Fruit fly (Drosophila melanogaster) whole organism, wandering third instar larva: ENCODE measurements around the gene Or22a.

ENCODE experiments used
- Abd-B ChIP-seq: fragments of >200 bp; optimal IDR thresholded peaks from 2 replicates; lab custom pipeline; 2017; ENCODE audit warnings: missing biosample characterization, missing genetic modification characterization
- CG32264 ChIP-seq: fragments of 200-800 bp; sonication (Bioruptor generic); optimal IDR thresholded peaks from 2 replicates; lab custom pipeline; 2016; ENCODE audit warnings: missing biosample characterization, missing genetic modification characterization
- CG9705 ChIP-seq: fragments of 200-800 bp; sonication (Bioruptor generic); optimal IDR thresholded peaks from 2 replicates; lab custom pipeline; 2018; ENCODE audit warnings: missing biosample characterization, mild to moderate bottlenecking, missing genetic modification characterization
- CrebA ChIP-seq: fragments of 200-800 bp; sonication (Bioruptor generic); optimal IDR thresholded peaks from 2 replicates; lab custom pipeline; 2016; ENCODE audit warnings: missing biosample characterization, mild to moderate bottlenecking, missing genetic modification characterization, borderline replicate concordance
- Dfd ChIP-seq: fragments of >200 bp; optimal IDR thresholded peaks from 2 replicates; lab custom pipeline; 2017; ENCODE audit warnings: missing biosample characterization, missing genetic modification characterization
- Dif ChIP-seq: fragments of 200-275, 200-300 bp; sonication (Bioruptor generic); optimal IDR thresholded peaks from 2 replicates; lab custom pipeline; 2018; ENCODE audit warnings: missing biosample characterization, missing genetic modification characterization; ENCODE audit not compliant: partially characterized antibody
- GATAd ChIP-seq: sonication (Bioruptor generic); optimal IDR thresholded peaks from 2 replicates; lab custom pipeline; 2016; ENCODE audit warnings: missing biosample characterization, missing genetic modification characterization
- HLH106 ChIP-seq: fragments of 200-800 bp; optimal IDR thresholded peaks from 3 replicates; lab custom pipeline; 2019; ENCODE audit warnings: missing biosample characterization, mild to moderate bottlenecking, missing genetic modification characterization, moderate library complexity
- Hnf4 ChIP-seq: fragments of 200-800 bp; sonication (Bioruptor generic); optimal IDR thresholded peaks from 2 replicates; lab custom pipeline; 2016; ENCODE audit warnings: missing biosample characterization, mild to moderate bottlenecking, missing genetic modification characterization
- Hr78 ChIP-seq: fragments of >200 bp; optimal IDR thresholded peaks from 2 replicates; lab custom pipeline; 2017; ENCODE audit warnings: missing biosample characterization, missing genetic modification characterization
- Hr83 ChIP-seq: fragments of 200-300 bp; sonication (Bioruptor generic); optimal IDR thresholded peaks from 2 replicates; lab custom pipeline; 2016; ENCODE audit warnings: missing biosample characterization, mild to moderate bottlenecking, missing genetic modification characterization, moderate library complexity; ENCODE audit not compliant: poor library complexity, severe bottlenecking
- Jra ChIP-seq: sonication (Bioruptor generic); optimal IDR thresholded peaks from 2 replicates; lab custom pipeline; 2016; ENCODE audit warnings: missing biosample characterization, missing genetic modification characterization
- Mio ChIP-seq: sonication (Bioruptor generic); optimal IDR thresholded peaks from 2 replicates; lab custom pipeline; 2016; ENCODE audit warnings: missing biosample characterization, missing genetic modification characterization
- Myc ChIP-seq: fragments of >200 bp; optimal IDR thresholded peaks from 2 replicates; lab custom pipeline; 2017
- N ChIP-seq: fragments of >200 bp; optimal IDR thresholded peaks from 2 replicates; lab custom pipeline; 2018; ENCODE audit warnings: missing biosample characterization, missing external identifiers, missing genetic modification characterization
- OdsH ChIP-seq: fragments of 200-800 bp; sonication (Bioruptor generic); optimal IDR thresholded peaks from 2 replicates; lab custom pipeline; 2016; ENCODE audit warnings: missing biosample characterization, mild to moderate bottlenecking, missing genetic modification characterization
- Rel ChIP-seq, 2 experiments: fragments of 200-800 bp; sonication (Bioruptor generic) in 1 of 2; optimal IDR thresholded peaks; 2 replicates in 1 of 2; 3 replicates in 1 of 2; lab custom pipeline; 2016 to 2019; ENCODE audit warnings: mild to moderate bottlenecking in 2 of 2, missing biosample characterization in 2 of 2, missing genetic modification characterization in 2 of 2, moderate library complexity in 1 of 2
- Sp1 ChIP-seq: fragments of 200-800 bp; sonication (Bioruptor generic); optimal IDR thresholded peaks from 3 replicates; lab custom pipeline; 2019; ENCODE audit warnings: missing biosample characterization, mild to moderate bottlenecking, missing genetic modification characterization, moderate library complexity
- Vsx2 ChIP-seq: fragments of 200-300, 225-300 bp; sonication (Bioruptor generic); optimal IDR thresholded peaks from 2 replicates; lab custom pipeline; 2018; ENCODE audit warnings: missing biosample characterization, missing genetic modification characterization; ENCODE audit not compliant: partially characterized antibody
- br ChIP-seq: fragments of 200-800 bp; sonication (Bioruptor generic); optimal IDR thresholded peaks from 2 replicates; lab custom pipeline; 2016; ENCODE audit warnings: missing biosample characterization, missing genetic modification characterization
- brk ChIP-seq: fragments of 200-800 bp; sonication (Bioruptor generic); optimal IDR thresholded peaks from 2 replicates; lab custom pipeline; 2016; ENCODE audit warnings: missing biosample characterization, mild to moderate bottlenecking, missing genetic modification characterization
- dl ChIP-seq, 2 experiments: fragments of 175-275, 200-275 bp in 1 of 2; fragments of 200-275 bp in 1 of 2; sonication (Bioruptor generic); optimal IDR thresholded peaks; lab custom pipeline; 2018; ENCODE audit warnings: mild to moderate bottlenecking in 2 of 2, missing biosample characterization in 2 of 2, missing genetic modification characterization in 2 of 2, moderate library complexity in 2 of 2; ENCODE audit not compliant: partially characterized antibody in 2 of 2, insufficient read depth in 1 of 2
- dmrt93B ChIP-seq: fragments of 200-800 bp; sonication (Bioruptor generic); optimal IDR thresholded peaks from 2 replicates; lab custom pipeline; 2018; ENCODE audit warnings: missing biosample characterization, mild to moderate bottlenecking, missing genetic modification characterization
- dsf ChIP-seq: sonication (Bioruptor generic); optimal IDR thresholded peaks from 2 replicates; lab custom pipeline; 2016; ENCODE audit warnings: missing biosample characterization, missing genetic modification characterization, borderline replicate concordance
- ey ChIP-seq: fragments of 200-800 bp; sonication (Bioruptor generic); optimal IDR thresholded peaks from 2 replicates; lab custom pipeline; 2016; ENCODE audit warnings: missing biosample characterization, missing genetic modification characterization
- foxo ChIP-seq, 2 experiments: fragments of 200-800 bp; sonication (Bioruptor generic); optimal IDR thresholded peaks; 2 replicates in 1 of 2; 3 replicates in 1 of 2; lab custom pipeline; 2016 to 2017; ENCODE audit warnings: missing biosample characterization in 2 of 2, missing genetic modification characterization in 2 of 2
- fru ChIP-seq: fragments of 200-800 bp; sonication (Bioruptor generic); optimal IDR thresholded peaks from 3 replicates; lab custom pipeline; 2016; ENCODE audit warnings: missing biosample characterization, mild to moderate bottlenecking, missing genetic modification characterization
- h ChIP-seq: fragments of 200-800 bp; sonication (Bioruptor generic); optimal IDR thresholded peaks from 3 replicates; lab custom pipeline; 2016; ENCODE audit warnings: missing biosample characterization, mild to moderate bottlenecking, missing genetic modification characterization
- jim ChIP-seq: fragments of 175-275, 200-325 bp; sonication (Bioruptor generic); optimal IDR thresholded peaks from 2 replicates; lab custom pipeline; 2016; ENCODE audit warnings: missing biosample characterization, mild to moderate bottlenecking, missing genetic modification characterization
- lola ChIP-seq: fragments of >200 bp; optimal IDR thresholded peaks from 2 replicates; lab custom pipeline; 2017; ENCODE audit warnings: missing biosample characterization, missing genetic modification characterization
- pan ChIP-seq: fragments of >200 bp; optimal IDR thresholded peaks from 2 replicates; lab custom pipeline; 2017
- psq ChIP-seq: fragments of 200-800 bp; sonication (Bioruptor generic); optimal IDR thresholded peaks from 3 replicates; lab custom pipeline; 2017; ENCODE audit warnings: missing biosample characterization, mild to moderate bottlenecking, missing genetic modification characterization, moderate library complexity
- rgr ChIP-seq: fragments of 200-800 bp; sonication (Bioruptor generic); optimal IDR thresholded peaks from 3 replicates; lab custom pipeline; 2016; ENCODE audit warnings: missing biosample characterization, mild to moderate bottlenecking, missing genetic modification characterization
- sage ChIP-seq: fragments of 200-800 bp; sonication (Bioruptor generic); optimal IDR thresholded peaks from 2 replicates; lab custom pipeline; 2016; ENCODE audit warnings: missing biosample characterization, mild to moderate bottlenecking, missing genetic modification characterization
- sv ChIP-seq: fragments of 200-800 bp; sonication (Bioruptor generic); optimal IDR thresholded peaks from 3 replicates; lab custom pipeline; 2016; ENCODE audit warnings: missing biosample characterization, missing genetic modification characterization
- tai ChIP-seq: sonication (Bioruptor generic); optimal IDR thresholded peaks from 2 replicates; lab custom pipeline; 2016; ENCODE audit warnings: missing biosample characterization, missing genetic modification characterization
- usp ChIP-seq: fragments of >200 bp; optimal IDR thresholded peaks from 2 replicates; lab custom pipeline; 2017; ENCODE audit warnings: missing biosample characterization, missing genetic modification characterization
- woc ChIP-seq: sonication (Bioruptor generic); optimal IDR thresholded peaks from 2 replicates; lab custom pipeline; 2016; ENCODE audit warnings: missing biosample characterization, mild to moderate bottlenecking, missing genetic modification characterization

Gene Or22a

DNA sequence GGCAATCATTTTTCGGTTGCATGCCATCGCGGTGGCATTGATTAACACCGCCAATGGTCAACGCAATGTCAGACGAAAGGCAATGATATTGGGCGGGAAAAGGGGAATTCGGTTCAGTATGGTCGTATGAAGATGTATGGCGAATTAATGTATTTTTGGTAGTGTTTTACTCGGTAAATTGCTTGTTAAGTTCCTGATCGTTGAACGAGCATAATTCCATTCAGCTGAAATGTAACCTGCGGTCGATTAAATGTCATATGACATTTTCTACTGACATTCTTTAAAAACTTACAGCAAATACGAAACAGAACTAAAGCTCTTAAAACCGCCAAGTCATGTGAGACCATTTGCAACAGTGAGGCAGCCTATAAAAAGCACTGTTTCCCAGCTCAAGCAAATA lies at the start of gene Or22a:
Or22a (plus strand) TSS at position 301 of the 400 bp plus-strand sequence.
- no peak for TF ChIP-seq rgr (GFP tag; lab: Kevin White, UChicago)
- no peak for TF ChIP-seq Abd-B (GFP tag; lab: Kevin White, UChicago)
- TF ChIP-seq sv (GFP tag; lab: Kevin White, UChicago) = no peak
- TF ChIP-seq Hr83 = no peak
- TF ChIP-seq Rel (GFP tag; optimal IDR thresholded peaks at IDR 0.05; lab: Kevin White, UChicago) = no peak
- TF ChIP-seq Rel (tag; optimal IDR thresholded peaks at IDR 0.05; lab: Kevin White, UChicago) = no peak
- TF ChIP-seq Jra (GFP tag; lab: Kevin White, UChicago) = no peak
- TF ChIP-seq Dif = no peak
- no peak for TF ChIP-seq CG32264 (GFP tag; lab: Kevin White, UChicago)
- no peak for TF ChIP-seq Myc
- no peak for TF ChIP-seq fru (GFP tag; lab: Kevin White, UChicago)
- no peak for TF ChIP-seq h
- no peak for TF ChIP-seq brk (GFP tag; lab: Kevin White, UChicago)
- TF ChIP-seq CrebA (GFP tag; lab: Kevin White, UChicago) = no peak
- TF ChIP-seq, all 38 proteins: peak for 0

DNA sequence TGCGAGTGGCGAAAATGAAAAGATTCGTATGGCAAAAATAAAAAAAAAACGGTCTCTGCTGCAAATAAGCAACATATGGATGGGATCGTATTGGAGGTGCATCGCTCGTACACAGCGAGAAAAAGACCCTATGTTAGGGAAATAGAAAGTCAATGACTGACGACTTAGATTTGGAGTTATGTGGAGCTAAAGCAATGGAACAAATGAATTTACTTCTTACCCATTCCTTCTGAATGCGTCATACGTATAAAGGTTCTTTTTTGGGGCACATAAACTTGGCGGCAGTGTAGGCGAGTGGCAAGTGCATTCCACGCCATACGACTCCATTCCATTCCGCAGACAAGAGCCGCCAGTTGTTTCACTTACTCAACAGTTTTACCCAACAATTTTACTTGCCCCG lies 49.5 kb upstream of the Or22a start:
- TF ChIP-seq dsf (no peak), rgr (GFP tag; lab: Kevin White, UChicago) (peak; percentile 58), sv (GFP tag; lab: Kevin White, UChicago) (no peak), Hnf4 (GFP tag; lab: Kevin White, UChicago) (peak; percentile 52), dmrt93B (peak; percentile 46), fru (GFP tag; lab: Kevin White, UChicago) (peak; percentile 71), Sp1 (peak; percentile 49), GATAd (GFP tag; lab: Kevin White, UChicago) (no peak), CG32264 (GFP tag; lab: Kevin White, UChicago) (peak; percentile 17), Hr78 (GFP tag; lab: Kevin White, UChicago) (no peak), tai (no peak), Dif (no peak), psq (peak; percentile 29), jim (GFP tag; lab: Kevin White, UChicago) (no peak), CG9705 (no peak), woc (peak; percentile 16), brk (GFP tag; lab: Kevin White, UChicago) (no peak), Abd-B (GFP tag; lab: Kevin White, UChicago) (no peak), Jra (GFP tag; lab: Kevin White, UChicago) (no peak), Hr83 (no peak), br (GFP tag; lab: Kevin White, UChicago) (peak; percentile 66), Dfd (GFP tag; lab: Kevin White, UChicago) (no peak), OdsH (GFP tag; lab: Kevin White, UChicago) (peak; percentile 58), sage (GFP tag; lab: Kevin White, UChicago) (peak; percentile 25), dl (GFP tag; optimal IDR thresholded peaks at IDR 0.05; lab: Kevin White, UChicago; ENCODE audit: insufficient read depth in 1 of 2, partially characterized antibody in 2 of 2) (no peak), CrebA (GFP tag; lab: Kevin White, UChicago) (no peak), Rel (GFP tag; optimal IDR thresholded peaks at IDR 0.05; lab: Kevin White, UChicago) (no peak), Rel (tag; optimal IDR thresholded peaks at IDR 0.05; lab: Kevin White, UChicago) (no peak), Mio (GFP tag; lab: Kevin White, UChicago) (no peak), h (peak; percentile 71), Vsx2 (GFP tag; lab: Kevin White, UChicago) (no peak), Myc (no peak), HLH106 (tag; lab: Kevin White, UChicago) (peak; percentile 55), lola (GFP tag; lab: Kevin White, UChicago) (no peak), N (no peak), pan (lab: Kevin White, UChicago) (no peak), ey (peak; percentile 71), usp (GFP tag; lab: Kevin White, UChicago) (no peak), foxo (GFP tag; optimal IDR thresholded peaks at IDR 0.05; lab: Kevin White, UChicago) (peak in 1 of 2 experiments; percentile 72)
